Worm (Caenorhabditis elegans) whole organism, L4 larva: ENCODE results near the gene hmp-1.
A peak's percentile ranks its signal among the peaks of the same experiment; 100 is the strongest.

ENCODE experiments used
- D1046.2 ChIP-seq: fragments of 200-800 bp; sonication (Bioruptor generic); IDR thresholded peaks from 2 replicates; pipeline ENCODE4 v1.3.6; 2022; ENCODE audit warnings: missing genetic modification characterization, missing compliant biosample characterization
- F49E8.2 ChIP-seq: sonication (generic microtip); optimal IDR thresholded peaks from 2 replicates; lab custom pipeline; 2016; ENCODE audit warnings: missing compliant biosample characterization, mild to moderate bottlenecking, missing genetic modification characterization, borderline replicate concordance
- T20F7.1 ChIP-seq: fragments of 200-800 bp; sonication (Bioruptor generic); optimal IDR thresholded peaks from 2 replicates; lab custom pipeline; 2018; ENCODE audit warnings: mild to moderate bottlenecking, missing genetic modification characterization, missing compliant biosample characterization
- T26A8.4 ChIP-seq: fragments of 200-800 bp; sonication (Bioruptor generic); IDR thresholded peaks from 2 replicates; pipeline ENCODE4 v1.3.6; 2022; ENCODE audit warnings: missing genetic modification characterization, missing compliant biosample characterization
- Y48G9A.11 ChIP-seq: fragments of 200-800 bp; sonication (Bioruptor generic); IDR thresholded peaks from 2 replicates; pipeline ENCODE4 v1.3.6; 2022; ENCODE audit warnings: missing genetic modification reagents, missing genetic modification characterization, missing compliant biosample characterization
- aha-1 ChIP-seq: fragments of 150-350 bp; peaks from one replicate; lab custom pipeline; 2014; ENCODE audit warnings: missing biosample characterization, missing genetic modification characterization
- ceh-20 ChIP-seq: fragments of 200-800 bp; sonication (Bioruptor generic); IDR thresholded peaks from 2 replicates; pipeline ENCODE4 v1.3.6; 2022; ENCODE audit warnings: missing genetic modification reagents, missing genetic modification characterization, missing compliant biosample characterization
- ceh-28 ChIP-seq: fragments of 150-350 bp; optimal IDR thresholded peaks from 2 replicates; lab custom pipeline; 2014; ENCODE audit warnings: missing biosample characterization, missing genetic modification reagents, missing genetic modification characterization
- ceh-32 ChIP-seq: sonication (generic microtip); optimal IDR thresholded peaks from 2 replicates; lab custom pipeline; 2016; ENCODE audit warnings: mild to moderate bottlenecking, missing genetic modification characterization, missing compliant biosample characterization; ENCODE audit not compliant: poor library complexity
- cey-2 ChIP-seq: sonication (generic microtip); optimal IDR thresholded peaks from 3 replicates; lab custom pipeline; 2017; ENCODE audit warnings: missing genetic modification characterization, mild to moderate bottlenecking, missing compliant biosample characterization, antibody characterized with exemption, borderline replicate concordance; ENCODE audit not compliant: insufficient read depth
- ctbp-1 ChIP-seq: fragments of 200-800 bp; sonication (Bioruptor generic); IDR thresholded peaks from 2 replicates; pipeline ENCODE4 v1.3.6; 2022; ENCODE audit warnings: missing genetic modification reagents, missing genetic modification characterization, missing compliant biosample characterization
- daf-12 ChIP-seq: fragments of 150-350 bp; optimal IDR thresholded peaks from 2 replicates; lab custom pipeline; 2014; ENCODE audit warnings: missing biosample characterization, missing genetic modification reagents, missing genetic modification characterization
- daf-16 ChIP-seq, 3 experiments: sonication (generic microtip); optimal IDR thresholded peaks; 2 replicates each; lab custom pipeline; 2016 to 2017; ENCODE audit warnings: missing genetic modification characterization in 3 of 3, missing genetic modification reagents in 3 of 3, mild to moderate bottlenecking in 2 of 3, missing compliant biosample characterization in 2 of 3, missing biosample characterization in 1 of 3, moderate library complexity in 1 of 3
- daf-19 ChIP-seq: fragments of 200-800 bp; sonication (Bioruptor generic); conservative IDR thresholded peaks from 2 replicates; pipeline ENCODE4 v1.3.6; 2022; ENCODE audit warnings: missing genetic modification characterization, missing compliant biosample characterization
- dmd-6 ChIP-seq: fragments of 200-800 bp; sonication (Bioruptor generic); IDR thresholded peaks from 2 replicates; pipeline ENCODE4 v1.3.6; 2022; ENCODE audit warnings: missing genetic modification reagents, missing genetic modification characterization, missing compliant biosample characterization
- dmd-9 ChIP-seq: fragments of 200-800 bp; sonication (Bioruptor generic); IDR thresholded peaks from 2 replicates; pipeline ENCODE4 v1.3.6; 2022; ENCODE audit warnings: missing genetic modification reagents, missing genetic modification characterization, missing compliant biosample characterization
- dpl-1 ChIP-seq: fragments of 150-350 bp; optimal IDR thresholded peaks from 2 replicates; lab custom pipeline; 2014; ENCODE audit warnings: missing biosample characterization, missing genetic modification reagents, missing genetic modification characterization
- dve-1 ChIP-seq: sonication (generic microtip); optimal IDR thresholded peaks from 2 replicates; lab custom pipeline; 2017; ENCODE audit warnings: antibody characterized with exemption, mild to moderate bottlenecking, missing genetic modification characterization, missing compliant biosample characterization; ENCODE audit not compliant: insufficient read depth
- gei-8 ChIP-seq: fragments of 200-800 bp; sonication (Bioruptor generic); optimal IDR thresholded peaks from 2 replicates; lab custom pipeline; 2018; ENCODE audit warnings: mild to moderate bottlenecking, missing genetic modification characterization, missing compliant biosample characterization
- hlh-11 ChIP-seq: fragments of 200-800 bp; sonication (Bioruptor generic); optimal IDR thresholded peaks from 2 replicates; lab custom pipeline; 2018; ENCODE audit warnings: mild to moderate bottlenecking, missing genetic modification characterization, missing compliant biosample characterization
- jun-1 ChIP-seq: fragments of 150-350 bp; optimal IDR thresholded peaks from 2 replicates; lab custom pipeline; 2014; ENCODE audit warnings: missing biosample characterization, missing genetic modification reagents, missing genetic modification characterization
- lin-15B ChIP-seq: fragments of 150-350 bp; sonication (generic microtip); optimal IDR thresholded peaks from 3 replicates; lab custom pipeline; 2014; ENCODE audit warnings: missing biosample characterization, missing genetic modification characterization
- lsy-2 ChIP-seq, 2 experiments: fragments of 150-350 bp in 1 of 2; sonication (generic microtip) in 1 of 2; optimal IDR thresholded peaks; 2 replicates each; lab custom pipeline; 2014 to 2017; ENCODE audit warnings: missing biosample characterization in 2 of 2, missing genetic modification characterization in 2 of 2
- mep-1 ChIP-seq: fragments of 150-350 bp; sonication (generic microtip); optimal IDR thresholded peaks from 3 replicates; lab custom pipeline; 2014; ENCODE audit warnings: missing biosample characterization, missing genetic modification characterization
- mxl-2 ChIP-seq: fragments of 200-800 bp; sonication (Bioruptor generic); conservative IDR thresholded peaks from 2 replicates; pipeline ENCODE4 v1.3.6; 2022; ENCODE audit warnings: missing genetic modification reagents, missing genetic modification characterization, missing compliant biosample characterization
- mxl-3 ChIP-seq: fragments of 200-800 bp; sonication (Bioruptor generic); optimal IDR thresholded peaks from 2 replicates; lab custom pipeline; 2018; ENCODE audit warnings: mild to moderate bottlenecking, missing genetic modification characterization, missing compliant biosample characterization
- nhr-10 ChIP-seq: fragments of 150-350 bp; optimal IDR thresholded peaks from 2 replicates; lab custom pipeline; 2014; ENCODE audit warnings: missing biosample characterization, missing genetic modification characterization
- nhr-102 ChIP-seq: sonication (generic microtip); optimal IDR thresholded peaks from 2 replicates; lab custom pipeline; 2016; ENCODE audit warnings: mild to moderate bottlenecking, missing genetic modification characterization, moderate library complexity, missing compliant biosample characterization
- nhr-111 ChIP-seq: fragments of 200-800 bp; sonication (Bioruptor generic); optimal IDR thresholded peaks from 2 replicates; lab custom pipeline; 2018; ENCODE audit warnings: mild to moderate bottlenecking, missing genetic modification characterization, missing compliant biosample characterization
- nhr-237 ChIP-seq: sonication (generic microtip); optimal IDR thresholded peaks from 2 replicates; lab custom pipeline; 2017; ENCODE audit warnings: missing biosample characterization, missing genetic modification characterization
- nhr-28 ChIP-seq: fragments of 150-350 bp; optimal IDR thresholded peaks from 2 replicates; lab custom pipeline; 2014; ENCODE audit warnings: missing biosample characterization, missing genetic modification characterization
- nhr-41 ChIP-seq: fragments of 200-800 bp; sonication (Bioruptor generic); IDR thresholded peaks from 2 replicates; pipeline ENCODE4 v1.3.6; 2022; ENCODE audit warnings: missing genetic modification reagents, missing genetic modification characterization, missing compliant biosample characterization
- nhr-48 ChIP-seq: sonication (generic microtip); optimal IDR thresholded peaks from 2 replicates; lab custom pipeline; 2016; ENCODE audit warnings: mild to moderate bottlenecking, missing genetic modification characterization, missing compliant biosample characterization
- nhr-76 ChIP-seq: fragments of 150-350 bp; optimal IDR thresholded peaks from 2 replicates; lab custom pipeline; 2014; ENCODE audit warnings: missing biosample characterization, missing genetic modification characterization
- nhr-77 ChIP-seq: fragments of 150-350 bp; optimal IDR thresholded peaks from 2 replicates; lab custom pipeline; 2014; ENCODE audit warnings: missing biosample characterization, missing genetic modification characterization
- pqm-1 ChIP-seq: sonication (generic microtip); optimal IDR thresholded peaks from 2 replicates; lab custom pipeline; 2017; ENCODE audit warnings: missing biosample characterization, missing genetic modification characterization
- set-16 ChIP-seq: fragments of 200-800 bp; sonication (Bioruptor generic); IDR thresholded peaks from 2 replicates; pipeline ENCODE4 v1.3.6; 2022; ENCODE audit warnings: missing genetic modification reagents, missing genetic modification characterization, missing compliant biosample characterization
- tag-97 ChIP-seq: fragments of 200-800 bp; sonication (Bioruptor generic); IDR thresholded peaks from 2 replicates; pipeline ENCODE4 v1.3.6; 2022; ENCODE audit warnings: missing genetic modification characterization, missing compliant biosample characterization
- tra-1 ChIP-seq: fragments of 200-800 bp; sonication (Bioruptor generic); IDR thresholded peaks from 2 replicates; pipeline ENCODE4 v1.3.6; 2022; ENCODE audit warnings: missing genetic modification reagents, missing genetic modification characterization, missing compliant biosample characterization
- zfp-3 ChIP-seq: fragments of 200-800 bp; sonication (Bioruptor generic); conservative IDR thresholded peaks from 2 replicates; pipeline ENCODE4 v1.3.6; 2022; ENCODE audit warnings: missing genetic modification reagents, missing genetic modification characterization, missing compliant biosample characterization
- ztf-11 ChIP-seq: fragments of 150-350 bp; optimal IDR thresholded peaks from 2 replicates; lab custom pipeline; 2014; ENCODE audit warnings: missing biosample characterization, missing genetic modification characterization

Gene hmp-1

ce11 chrV:11859082-11859858 lies 13.6 kb downstream of the hmp-1 start (continued):
- TF ChIP-seq Y48G9A.11 (GFP tag; lab: Robert Waterston, UW) (no peak), daf-12 (tag; lab: Kevin White, UChicago) (no peak), ceh-32 (tag; lab: Kevin White, UChicago) (no peak), ceh-20 (peak; percentile 14; the same call in 1 of the 2 replicates), dpl-1 (no peak), dmd-9 (GFP tag; lab: Robert Waterston, UW) (no peak), gei-8 (GFP tag; lab: Kevin White, UChicago) (peak; percentile 63), mxl-3 (GFP tag; lab: Kevin White, UChicago) (no peak), daf-19 (GFP tag; lab: Robert Waterston, UW) (no peak), nhr-102 (tag; lab: Kevin White, UChicago) (no peak), nhr-10 (no peak), hlh-11 (tag; lab: Kevin White, UChicago) (peak; percentile 72), D1046.2 (GFP tag; lab: Robert Waterston, UW) (no peak), nhr-28 (peak; percentile 40), nhr-76 (tag; lab: Kevin White, UChicago) (no peak), set-16 (no peak)

DNA sequence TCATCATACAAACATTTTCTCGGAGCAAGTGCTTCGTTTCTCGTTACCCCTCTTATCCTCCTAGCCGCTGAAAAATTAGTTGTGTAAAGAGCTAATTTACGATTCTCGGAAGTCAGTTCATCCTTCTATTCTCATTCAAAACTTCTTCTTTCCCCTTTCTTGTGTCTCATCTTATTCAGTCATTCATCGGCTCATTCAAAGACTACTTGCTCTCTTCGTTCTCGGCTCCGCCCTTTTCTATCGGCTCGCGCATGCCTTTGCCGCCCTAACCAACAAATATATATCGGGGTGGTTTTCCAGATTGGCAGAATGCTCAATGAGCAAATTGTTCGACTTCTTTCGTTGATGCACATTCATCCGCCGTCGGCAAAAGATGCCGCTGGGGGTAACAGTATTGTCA lies 14.7 kb downstream of the hmp-1 start, which contains the start of gene R13H4.5:
R13H4.5 (plus strand) TSS at position 301 of the 400 bp plus-strand sequence.
- no peak for TF ChIP-seq mxl-2
- no peak for TF ChIP-seq daf-19 (GFP tag; lab: Robert Waterston, UW)
- no peak for TF ChIP-seq nhr-48 (tag; lab: Kevin White, UChicago)
- TF ChIP-seq zfp-3 (GFP tag; lab: Robert Waterston, UW), result no peak
- peak; percentile 2 for TF ChIP-seq aha-1 (tag; lab: Kevin White, UChicago)
- 0 out of 2 replicates have a peak, but pooled peaks have one; percentile 7 for TF ChIP-seq ctbp-1 (GFP tag; lab: Robert Waterston, UW)
- TF ChIP-seq tra-1 (GFP tag; lab: Robert Waterston, UW), result no peak
- no peak for TF ChIP-seq set-16
- no peak for TF ChIP-seq nhr-41 (GFP tag; lab: Robert Waterston, UW)
- no peak for TF ChIP-seq nhr-111
- no peak for TF ChIP-seq ceh-28 (tag; lab: Kevin White, UChicago)

ce11 chrV:11861880-11862544 lies 16.3 kb downstream of the hmp-1 start:
- TF ChIP-seq pqm-1 (tag; lab: Kevin White, UChicago) (peak; percentile 23), aha-1 (tag; lab: Kevin White, UChicago) (peak; percentile 93), dmd-9 (GFP tag; lab: Robert Waterston, UW) (no peak), dve-1 (tag; lab: Kevin White, UChicago) (peak; percentile 49), ztf-11 (tag; lab: Kevin White, UChicago) (no peak), nhr-76 (tag; lab: Kevin White, UChicago) (no peak), F49E8.2 (tag; lab: Kevin White, UChicago) (no peak), T26A8.4 (GFP tag; lab: Robert Waterston, UW) (no peak), jun-1 (tag; lab: Kevin White, UChicago) (no peak), dmd-6 (peak; percentile 53), T20F7.1 (GFP tag; lab: Kevin White, UChicago) (peak; percentile 16), daf-16 (GFP tag; optimal IDR thresholded peaks at IDR 0.05; lab: Kevin White, UChicago) (no peak), daf-16 (tag; optimal IDR thresholded peaks at IDR 0.05; lab: Kevin White, UChicago) (peak; percentile 77), lsy-2 (tag; optimal IDR thresholded peaks at IDR 0.05; lab: Kevin White, UChicago) (peak in 1 of 2 experiments; percentile 17), tag-97 (GFP tag; lab: Robert Waterston, UW) (no peak), cey-2 (tag; lab: Kevin White, UChicago) (no peak), tra-1 (GFP tag; lab: Robert Waterston, UW) (no peak), lin-15B (tag; lab: Kevin White, UChicago) (no peak), nhr-77 (peak; percentile 23), nhr-237 (no peak), mep-1 (tag; lab: Kevin White, UChicago) (peak; percentile 29)
- TF ChIP-seq, all 104 proteins: peak for 9
